Worm (Caenorhabditis elegans) whole organism, L1 larva: ENCODE measurements around the gene C08B6.6.

ENCODE experiments used
- lin-14 ChIP-seq: fragments of 200-800 bp; sonication (Bioruptor generic); optimal IDR thresholded peaks from 2 replicates; lab custom pipeline; 2018; ENCODE audit warnings: mild to moderate bottlenecking, missing genetic modification characterization, moderate library complexity, missing compliant biosample characterization
- lsy-2 ChIP-seq, 2 experiments: fragments of 150-350 bp; optimal IDR thresholded peaks; 2 replicates each; lab custom pipeline; 2014; ENCODE audit warnings: missing biosample characterization in 2 of 2, missing genetic modification characterization in 2 of 2

- TF ChIP-seq lin-14 (GFP tag; lab: Kevin White, UChicago) = no peak
- no peak for TF ChIP-seq lsy-2 (tag; optimal IDR thresholded peaks at IDR 0.05; lab: Kevin White, UChicago)
Measured at ce11 chrV:10122670-10123069, 754 bp upstream of the C08B6.6 start, which contains the start of gene srxa-19.
